Worm (Caenorhabditis elegans) whole organism, young adult: ENCODE measurements around the gene pcrg-1.

Experiments
- T07F8.4 ChIP-seq: sonication (generic microtip); optimal IDR thresholded peaks from 2 replicates; lab custom pipeline; 2016; ENCODE audit warnings: mild to moderate bottlenecking, missing genetic modification characterization, moderate library complexity, missing compliant biosample characterization
- aptf-3 ChIP-seq: fragments of 200-800 bp; sonication (Bioruptor generic); IDR thresholded peaks from 2 replicates; pipeline ENCODE4 v1.3.6; 2022; ENCODE audit warnings: missing genetic modification characterization, missing compliant biosample characterization
- efl-1 ChIP-seq: fragments of 150-350 bp; optimal IDR thresholded peaks from 2 replicates; lab custom pipeline; 2014; ENCODE audit warnings: missing biosample characterization, missing genetic modification reagents, missing genetic modification characterization
- fkh-3 ChIP-seq: sonication (generic microtip); optimal IDR thresholded peaks from 2 replicates; lab custom pipeline; 2016; ENCODE audit warnings: mild to moderate bottlenecking, missing genetic modification characterization, missing compliant biosample characterization
- hlh-26 ChIP-seq: fragments of 200-800 bp; sonication (Bioruptor generic); conservative IDR thresholded peaks from 2 replicates; pipeline ENCODE4 v1.3.6; 2022; ENCODE audit warnings: missing genetic modification reagents, missing genetic modification characterization, missing compliant biosample characterization
- hrde-1 ChIP-seq: sonication (generic microtip); optimal IDR thresholded peaks from 2 replicates; lab custom pipeline; 2016; ENCODE audit warnings: missing genetic modification characterization, mild to moderate bottlenecking, missing compliant biosample characterization, moderate library complexity, missing genotype, missing genetic modification reagents, borderline replicate concordance
- lsy-27 ChIP-seq: sonication (generic microtip); optimal IDR thresholded peaks from 2 replicates; lab custom pipeline; 2017; ENCODE audit warnings: missing genetic modification characterization, mild to moderate bottlenecking, missing compliant biosample characterization, antibody characterized with exemption, missing genotype, borderline replicate concordance; ENCODE audit not compliant: insufficient read depth
- rec-8 ChIP-seq, 2 experiments: sonication (generic microtip); optimal IDR thresholded peaks; 2 replicates each; lab custom pipeline; 2016; ENCODE audit warnings: mild to moderate bottlenecking in 2 of 2, missing genetic modification characterization in 2 of 2, missing genetic modification reagents in 2 of 2, missing genotype in 2 of 2, missing biosample characterization in 1 of 2, missing compliant biosample characterization in 1 of 2, moderate library complexity in 1 of 2
- unc-62 ChIP-seq: fragments of 150-350 bp; optimal IDR thresholded peaks from 2 replicates; lab custom pipeline; 2014; ENCODE audit warnings: missing biosample characterization, missing genetic modification reagents, missing genetic modification characterization
- ztf-28 ChIP-seq: fragments of 200-800 bp; sonication (Bioruptor generic); IDR thresholded peaks from 2 replicates; pipeline ENCODE4 v1.3.6; 2022; ENCODE audit warnings: missing genetic modification reagents, missing genetic modification characterization, missing compliant biosample characterization

DNA sequence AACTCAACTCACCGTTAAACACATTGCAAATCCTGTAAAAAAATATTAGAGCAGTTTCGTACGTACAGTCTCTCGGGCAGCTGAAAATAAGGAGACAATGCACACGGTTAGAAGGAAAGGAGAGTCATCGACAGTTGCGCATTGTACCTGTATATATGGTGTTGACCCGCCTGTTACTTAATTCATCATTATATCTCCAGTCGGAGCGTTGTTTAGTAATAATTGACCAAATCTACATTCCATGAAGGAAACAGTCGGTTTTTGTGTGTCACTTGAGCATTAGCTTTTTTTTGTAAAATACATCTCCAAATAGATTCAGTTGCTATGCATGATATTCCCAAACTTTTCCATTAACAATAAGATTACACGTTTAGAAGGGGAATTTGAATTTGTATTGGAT is 38.8 kb upstream of the pcrg-1 start, which contains the start of gene C27H5.12:
- TF ChIP-seq rec-8 (tag; optimal IDR thresholded peaks at IDR 0.05; lab: Kevin White, UChicago): no peak
- TF ChIP-seq lsy-27 (tag; lab: Kevin White, UChicago): no peak
- no peak for TF ChIP-seq hlh-26 (GFP tag; lab: Robert Waterston, UW)
- TF ChIP-seq hrde-1 (tag; lab: Kevin White, UChicago): no peak
- TF ChIP-seq T07F8.4 (tag; lab: Kevin White, UChicago): no peak
- no peak for TF ChIP-seq aptf-3 (GFP tag; lab: Robert Waterston, UW)
- no peak for TF ChIP-seq efl-1 (GFP tag; lab: Kevin White, UChicago)
- no peak for TF ChIP-seq unc-62 (GFP tag; lab: Kevin White, UChicago)
- TF ChIP-seq fkh-3 (tag; lab: Kevin White, UChicago): no peak
- no peak for TF ChIP-seq ztf-28 (GFP tag; lab: Robert Waterston, UW)
